Fruit fly (Drosophila melanogaster) whole organism, embryonic: ENCODE measurements around the gene CG16736.

Experiments used
- BtbVII ChIP-seq: fragments of 200-800 bp; sonication (Bioruptor generic); optimal IDR thresholded peaks from 3 replicates; lab custom pipeline; 2017; ENCODE audit warnings: missing biosample characterization, mild to moderate bottlenecking, missing genetic modification characterization
- CG10209 ChIP-seq: fragments of 200-800 bp; sonication (Bioruptor generic); optimal IDR thresholded peaks from 3 replicates; lab custom pipeline; 2017; ENCODE audit warnings: missing biosample characterization, mild to moderate bottlenecking, missing genetic modification characterization, missing genetic modification reagents
- CG10959 ChIP-seq: fragments of 200-800 bp; sonication (Bioruptor generic); IDR thresholded peaks from 2 replicates; pipeline ENCODE4 v1.3.6; 2022; ENCODE audit warnings: missing biosample characterization, missing genetic modification characterization
- CG11093 ChIP-seq: fragments of 200-800 bp; sonication (Bioruptor generic); IDR thresholded peaks from 3 replicates; pipeline ENCODE4 v1.3.6; 2022; ENCODE audit warnings: missing biosample characterization, missing genetic modification characterization
- CG11247 ChIP-seq: fragments of 200-800 bp; sonication (Bioruptor generic); IDR thresholded peaks from 2 replicates; pipeline ENCODE4 v1.3.6; 2022; ENCODE audit warnings: missing biosample characterization, missing genetic modification characterization
- CG12219 ChIP-seq: fragments of 200-800 bp; sonication (Bioruptor generic); optimal IDR thresholded peaks from 3 replicates; lab custom pipeline; 2018; ENCODE audit warnings: missing biosample characterization, mild to moderate bottlenecking, missing genetic modification characterization
- CG14050 ChIP-seq: fragments of 200-800 bp; sonication (Bioruptor generic); IDR thresholded peaks from 3 replicates; pipeline ENCODE4 v1.3.6; 2022; ENCODE audit warnings: missing biosample characterization, missing genetic modification characterization
- CG15073 ChIP-seq: fragments of 200-800 bp; sonication (Bioruptor generic); optimal IDR thresholded peaks from 2 replicates; lab custom pipeline; 2016; ENCODE audit warnings: missing biosample characterization, missing genetic modification characterization
- CG1602 ChIP-seq: fragments of 200-800 bp; sonication (Bioruptor generic); optimal IDR thresholded peaks from 3 replicates; lab custom pipeline; 2016; ENCODE audit warnings: missing biosample characterization, missing genetic modification characterization
- CG17829 ChIP-seq: fragments of 200-800 bp; optimal IDR thresholded peaks from 2 replicates; lab custom pipeline; 2019; ENCODE audit warnings: missing biosample characterization, mild to moderate bottlenecking, missing genetic modification characterization, moderate library complexity
- CG17912 ChIP-seq: fragments of 200-800 bp; sonication (Bioruptor generic); optimal IDR thresholded peaks from 2 replicates; lab custom pipeline; 2018; ENCODE audit warnings: missing biosample characterization, mild to moderate bottlenecking, missing genetic modification characterization
- CG3065 ChIP-seq: fragments of 200-800 bp; sonication (Bioruptor generic); optimal IDR thresholded peaks from 2 replicates; lab custom pipeline; 2016; ENCODE audit warnings: missing biosample characterization, missing genetic modification characterization
- CG3838 ChIP-seq: fragments of 200-800 bp; sonication (Bioruptor generic); optimal IDR thresholded peaks from 3 replicates; lab custom pipeline; 2016; ENCODE audit warnings: missing biosample characterization, missing genetic modification characterization
- CG4424 ChIP-seq: fragments of 200-800 bp; sonication (Bioruptor generic); optimal IDR thresholded peaks from 3 replicates; lab custom pipeline; 2016; ENCODE audit warnings: missing biosample characterization, missing genetic modification characterization
- CG4730 ChIP-seq: fragments of 200-800 bp; sonication (Bioruptor generic); IDR thresholded peaks from 2 replicates; pipeline ENCODE4 v1.3.6; 2022; ENCODE audit warnings: missing biosample characterization, missing genetic modification characterization
- CG6813 ChIP-seq: fragments of 200-800 bp; sonication (Bioruptor generic); optimal IDR thresholded peaks from 2 replicates; lab custom pipeline; 2017; ENCODE audit warnings: missing biosample characterization, missing genetic modification characterization, mild to moderate bottlenecking, moderate library complexity, missing genetic modification reagents
- CG9215 ChIP-seq: fragments of 200-800 bp; sonication (Bioruptor generic); IDR thresholded peaks from 2 replicates; pipeline ENCODE4 v1.3.6; 2022; ENCODE audit warnings: missing biosample characterization, missing genetic modification characterization
- CG9727 ChIP-seq: fragments of 200-800 bp; sonication (Bioruptor generic); optimal IDR thresholded peaks from 3 replicates; lab custom pipeline; 2017; ENCODE audit warnings: missing biosample characterization, mild to moderate bottlenecking, missing genetic modification characterization
- CTCF ChIP-seq: fragments of 200-800 bp; sonication (Bioruptor generic); optimal IDR thresholded peaks from 2 replicates; lab custom pipeline; 2017; ENCODE audit warnings: missing biosample characterization, mild to moderate bottlenecking, missing genetic modification characterization, moderate library complexity
- Dfd ChIP-seq, 2 experiments: fragments of >200 bp; optimal IDR thresholded peaks; 2 replicates each; lab custom pipeline; 2017; ENCODE audit warnings: missing biosample characterization in 2 of 2, missing genetic modification characterization in 2 of 2
- Doc3 ChIP-seq: fragments of 200-800 bp; sonication (Bioruptor generic); IDR thresholded peaks from 3 replicates; pipeline ENCODE4 v1.3.6; 2022; ENCODE audit warnings: missing biosample characterization, missing genetic modification characterization; ENCODE audit not compliant: partially characterized antibody
- H15 ChIP-seq: fragments of 200-800 bp; sonication (Bioruptor generic); IDR thresholded peaks from 3 replicates; pipeline ENCODE4 v1.3.6; 2022; ENCODE audit warnings: missing biosample characterization, missing genetic modification characterization
- HLH3B ChIP-seq: fragments of 200-800 bp; sonication (Bioruptor generic); IDR thresholded peaks from 2 replicates; pipeline ENCODE4 v1.3.6; 2022; ENCODE audit warnings: missing biosample characterization, missing genetic modification characterization
- Hmr ChIP-seq: fragments of 200-800 bp; sonication (Bioruptor generic); optimal IDR thresholded peaks from 3 replicates; lab custom pipeline; 2017; ENCODE audit warnings: mild to moderate bottlenecking, missing biosample characterization, missing genetic modification reagents, missing genetic modification characterization
- Lim3 ChIP-seq: fragments of 200-800 bp; sonication (Bioruptor generic); IDR thresholded peaks from 2 replicates; pipeline ENCODE4 v1.3.6; 2022; ENCODE audit warnings: missing biosample characterization, missing genetic modification characterization
- Pdp1 ChIP-seq, 2 experiments: fragments of 200-800 bp; sonication (Bioruptor generic); optimal IDR thresholded peaks; 3 replicates each; lab custom pipeline; 2016; ENCODE audit warnings: missing biosample characterization in 2 of 2, missing genetic modification characterization in 2 of 2, mild to moderate bottlenecking in 1 of 2, moderate library complexity in 1 of 2
- Ravus ChIP-seq: fragments of 200-800 bp; sonication (Bioruptor generic); IDR thresholded peaks from 2 replicates; pipeline ENCODE4 v1.3.6; 2022; ENCODE audit warnings: missing biosample characterization, missing genetic modification characterization
- Sin3A ChIP-seq: fragments of >200 bp; optimal IDR thresholded peaks from 2 replicates; lab custom pipeline; 2018
- Six4 ChIP-seq: fragments of 200-800 bp; sonication (Bioruptor generic); optimal IDR thresholded peaks from 2 replicates; lab custom pipeline; 2016; ENCODE audit warnings: missing biosample characterization, missing genetic modification characterization
- ci ChIP-seq: fragments of 200-800 bp; sonication (Bioruptor generic); IDR thresholded peaks from 3 replicates; pipeline ENCODE4 v1.3.6; 2022; ENCODE audit warnings: missing biosample characterization, missing genetic modification characterization
- corto ChIP-seq: fragments of 200-800 bp; sonication (Bioruptor generic); optimal IDR thresholded peaks from 2 replicates; lab custom pipeline; 2016; ENCODE audit warnings: missing biosample characterization, mild to moderate bottlenecking, missing genetic modification characterization, moderate library complexity
- dan ChIP-seq: fragments of 200-800 bp; sonication (Bioruptor generic); IDR thresholded peaks from 2 replicates; pipeline ENCODE4 v1.3.6; 2022; ENCODE audit warnings: missing biosample characterization, missing genetic modification characterization
- disco-r ChIP-seq: fragments of 200-800 bp; sonication (Bioruptor generic); optimal IDR thresholded peaks from 2 replicates; lab custom pipeline; 2016; ENCODE audit warnings: missing biosample characterization, missing genetic modification characterization
- fd96Cb ChIP-seq: fragments of 200-800 bp; sonication (Bioruptor generic); optimal IDR thresholded peaks from 2 replicates; lab custom pipeline; 2018; ENCODE audit warnings: missing biosample characterization, mild to moderate bottlenecking, missing genetic modification characterization, moderate library complexity
- grn ChIP-seq: fragments of 200-800 bp; sonication (Bioruptor generic); optimal IDR thresholded peaks from 3 replicates; lab custom pipeline; 2017; ENCODE audit warnings: missing biosample characterization, missing genetic modification characterization
- gsb ChIP-seq: fragments of 200-800 bp; sonication (Bioruptor generic); IDR thresholded peaks from 2 replicates; pipeline ENCODE4 v1.3.6; 2022; ENCODE audit warnings: missing biosample characterization, missing genetic modification characterization
- hth ChIP-seq: fragments of >200 bp; optimal IDR thresholded peaks from 2 replicates; lab custom pipeline; 2017; ENCODE audit warnings: inconsistent platforms
- klu ChIP-seq: fragments of 200-800 bp; sonication (Bioruptor generic); IDR thresholded peaks from 2 replicates; pipeline ENCODE4 v1.3.6; 2022; ENCODE audit warnings: missing biosample characterization, missing genetic modification characterization
- luna ChIP-seq: fragments of 200-800 bp; sonication (Bioruptor generic); optimal IDR thresholded peaks from 2 replicates; lab custom pipeline; 2016; ENCODE audit warnings: missing biosample characterization, missing genetic modification characterization
- p53 ChIP-seq: fragments of 200-800 bp; sonication (Bioruptor generic); optimal IDR thresholded peaks from 2 replicates; lab custom pipeline; 2016; ENCODE audit warnings: missing biosample characterization, missing genetic modification characterization
- pan ChIP-seq, 4 experiments: fragments of >200 bp in 3 of 4; fragments of 200-800 bp in 1 of 4; sonication (Bioruptor generic) in 1 of 4; optimal IDR thresholded peaks in 3 of 4; IDR thresholded peaks in 1 of 4; 2 replicates each; pipeline versions ENCODE4 v1.3.6 to Lab custom; 2017 to 2022; ENCODE audit warnings: missing biosample characterization in 2 of 4, missing genetic modification characterization in 2 of 4, mixed read lengths in 1 of 4
- pnt ChIP-seq: fragments of 200-800 bp; sonication (Bioruptor generic); optimal IDR thresholded peaks from 3 replicates; lab custom pipeline; 2016; ENCODE audit warnings: missing biosample characterization, missing genetic modification characterization
- ranshi ChIP-seq: fragments of 200-800 bp; sonication (Bioruptor generic); IDR thresholded peaks from 2 replicates; pipeline ENCODE4 v1.3.6; 2022; ENCODE audit warnings: missing biosample characterization, missing genetic modification characterization
- rib ChIP-seq: fragments of 200-800 bp; sonication (Bioruptor generic); IDR thresholded peaks from 2 replicates; pipeline ENCODE4 v1.3.6; 2022; ENCODE audit warnings: missing biosample characterization, missing genetic modification characterization
- shn ChIP-seq: fragments of 200-800 bp; sonication (Bioruptor generic); optimal IDR thresholded peaks from 3 replicates; lab custom pipeline; 2016; ENCODE audit warnings: missing biosample characterization, missing genetic modification characterization
- sisA ChIP-seq: fragments of 200-800 bp; sonication (Bioruptor generic); IDR thresholded peaks from 2 replicates; pipeline ENCODE4 v1.3.6; 2022; ENCODE audit warnings: missing biosample characterization, missing genetic modification characterization
- ssp ChIP-seq: fragments of 200-800 bp; sonication (Bioruptor generic); IDR thresholded peaks from 2 replicates; pipeline ENCODE4 v1.3.6; 2022; ENCODE audit warnings: missing biosample characterization, missing genetic modification characterization
- sug ChIP-seq: fragments of 200-800 bp; optimal IDR thresholded peaks from 2 replicates; lab custom pipeline; 2019; ENCODE audit warnings: missing biosample characterization, mild to moderate bottlenecking, missing genetic modification characterization, moderate library complexity
- tio ChIP-seq: fragments of 200-800 bp; sonication (Bioruptor generic); optimal IDR thresholded peaks from 2 replicates; lab custom pipeline; 2017; ENCODE audit warnings: missing biosample characterization, missing genetic modification characterization, inconsistent platforms
- unc-4 ChIP-seq: fragments of 200-800 bp; sonication (Bioruptor generic); IDR thresholded peaks from 2 replicates; pipeline ENCODE4 v1.3.6; 2022; ENCODE audit warnings: missing biosample characterization, missing genetic modification characterization; ENCODE audit not compliant: partially characterized antibody
- z ChIP-seq: fragments of 200-800 bp; sonication (Bioruptor generic); IDR thresholded peaks from 3 replicates; pipeline ENCODE4 v1.3.6; 2022; ENCODE audit warnings: missing biosample characterization, missing genetic modification characterization

Gene CG16736

dm6 chr3R:9245576-9246200 is 11.8 kb downstream of the CG16736 start, which contains the start of gene Vps15 (continued):
- TF ChIP-seq dan (GFP tag; lab: Robert Waterston, UW) (no peak), hth (lab: Kevin White, UChicago) (no peak), klu (GFP tag; lab: Robert Waterston, UW) (peak; percentile 50; the same call in 1 of the 2 replicates), CTCF (GFP tag; lab: Kevin White, UChicago) (no peak), CG14050 (GFP tag; lab: Robert Waterston, UW) (peak; percentile 49; the same call in 2 of the 3 replicates), ci (GFP tag; lab: Robert Waterston, UW) (peak; percentile 77), pan (optimal IDR thresholded peaks at IDR 0.05; lab: Kevin White, UChicago) (no peak), pan (GFP tag; optimal IDR thresholded peaks at IDR 0.05 in 1 of 2, IDR thresholded peaks at IDR 0.05 in 1 of 2) (peak in 1 of 2 experiments; percentile 72), H15 (GFP tag; lab: Robert Waterston, UW) (peak; percentile 57; the same call in 2 of the 3 replicates), z (no peak), Sin3A (lab: Kevin White, UChicago) (no peak), Dfd (GFP tag; optimal IDR thresholded peaks at IDR 0.05; lab: Kevin White, UChicago) (no peak), CG12219 (GFP tag; lab: Kevin White, UChicago) (peak; percentile 40), shn (GFP tag; lab: Kevin White, UChicago) (peak; percentile 1), Hmr (GFP tag; lab: Kevin White, UChicago) (peak; percentile 73), sisA (GFP tag; lab: Robert Waterston, UW) (no peak; the same call in 1 of the 2 replicates), disco-r (GFP tag; lab: Kevin White, UChicago) (peak; percentile 57), gsb (GFP tag; lab: Robert Waterston, UW) (no peak), CG4730 (GFP tag; lab: Robert Waterston, UW) (0 out of 2 replicates have a peak, but pooled peaks have one; percentile 13), grn (GFP tag; lab: Kevin White, UChicago) (no peak), CG4424 (GFP tag; lab: Kevin White, UChicago) (peak; percentile 77), BtbVII (peak; percentile 42), rib (GFP tag; lab: Robert Waterston, UW) (no peak), CG3065 (GFP tag; lab: Kevin White, UChicago) (peak; percentile 54), p53 (GFP tag; lab: Kevin White, UChicago) (no peak), CG11247 (GFP tag; lab: Robert Waterston, UW) (peak; percentile 57), sug (tag; lab: Kevin White, UChicago) (peak; percentile 84), HLH3B (GFP tag; lab: Robert Waterston, UW) (peak; percentile 76), CG9215 (peak; percentile 27; the same call in 1 of the 2 replicates), Pdp1 (GFP tag; optimal IDR thresholded peaks at IDR 0.05; lab: Kevin White, UChicago) (peak; percentile 53 to 88), CG11093 (GFP tag; lab: Robert Waterston, UW) (no peak), Ravus (GFP tag; lab: Robert Waterston, UW) (no peak), CG15073 (GFP tag; lab: Kevin White, UChicago) (no peak), CG1602 (peak; percentile 73), CG10959 (GFP tag; lab: Robert Waterston, UW) (no peak), fd96Cb (tag; lab: Kevin White, UChicago) (peak; percentile 71), unc-4 (GFP tag; lab: Robert Waterston, UW) (peak; percentile 92), tio (GFP tag; lab: Kevin White, UChicago) (no peak), CG17912 (GFP tag; lab: Kevin White, UChicago) (no peak), Six4 (peak; percentile 69), corto (GFP tag; lab: Kevin White, UChicago) (no peak), ssp (GFP tag; lab: Robert Waterston, UW) (no peak), CG3838 (GFP tag; lab: Kevin White, UChicago) (peak; percentile 57), CG17829 (tag; lab: Kevin White, UChicago) (peak; percentile 88), CG9727 (GFP tag; lab: Kevin White, UChicago) (peak; percentile 72), Doc3 (GFP tag; lab: Robert Waterston, UW) (peak; percentile 93), luna (GFP tag; lab: Kevin White, UChicago) (peak; percentile 24), CG10209 (GFP tag; lab: Kevin White, UChicago) (peak; percentile 58), ranshi (GFP tag; lab: Robert Waterston, UW) (peak; percentile 64), Lim3 (GFP tag; lab: Robert Waterston, UW) (no peak), pnt (GFP tag; lab: Kevin White, UChicago) (peak; percentile 33), CG6813 (GFP tag; lab: Kevin White, UChicago) (no peak)
